Worm (Caenorhabditis elegans) whole organism, L3 larva: ENCODE data around the gene nlp-64.
A peak's percentile ranks its signal among the peaks of the same experiment; 100 is the strongest.
"Not testable (repeated sequence)": the region's sequence is repeated elsewhere in the genome, so short reads cannot be mapped to it uniquely, and the experiment has no call there.

Experiments used
- R02D3.7 ChIP-seq: fragments of 150-350 bp; optimal IDR thresholded peaks from 2 replicates; lab custom pipeline; 2014; ENCODE audit warnings: missing biosample characterization, missing genetic modification characterization
- ZK546.5 ChIP-seq: sonication (generic microtip); optimal IDR thresholded peaks from 2 replicates; lab custom pipeline; 2017; ENCODE audit warnings: missing biosample characterization, missing genetic modification characterization
- ama-1 ChIP-seq: fragments of 150-350 bp; optimal IDR thresholded peaks from 2 replicates; lab custom pipeline; 2018
- ceh-16 ChIP-seq: sonication (generic microtip); optimal IDR thresholded peaks from 2 replicates; lab custom pipeline; 2017; ENCODE audit warnings: missing biosample characterization, missing genetic modification characterization
- ceh-28 ChIP-seq: fragments of 150-350 bp; optimal IDR thresholded peaks from 2 replicates; lab custom pipeline; 2014; ENCODE audit warnings: missing biosample characterization, missing genetic modification reagents, missing genetic modification characterization
- ceh-82 ChIP-seq: fragments of 150-350 bp; optimal IDR thresholded peaks from 2 replicates; lab custom pipeline; 2014; ENCODE audit warnings: missing biosample characterization, missing genetic modification characterization
- ceh-9 ChIP-seq: sonication (generic microtip); optimal IDR thresholded peaks from 2 replicates; lab custom pipeline; 2018; ENCODE audit warnings: missing biosample characterization, missing genetic modification characterization
- egl-27 ChIP-seq: sonication (generic microtip); optimal IDR thresholded peaks from 4 replicates; lab custom pipeline; 2017; ENCODE audit warnings: missing biosample characterization, missing genetic modification reagents, missing genetic modification characterization
- egl-5 ChIP-seq: fragments of 150-350 bp; optimal IDR thresholded peaks from 2 replicates; lab custom pipeline; 2017; ENCODE audit warnings: missing biosample characterization, missing genetic modification reagents, missing genetic modification characterization, inconsistent platforms
- elt-1 ChIP-seq: fragments of 150-350 bp; optimal IDR thresholded peaks from 2 replicates; lab custom pipeline; 2014; ENCODE audit warnings: missing biosample characterization, missing genetic modification characterization
- elt-2 ChIP-seq: sonication (generic microtip); optimal IDR thresholded peaks from 2 replicates; lab custom pipeline; 2016; ENCODE audit warnings: missing genetic modification reagents, mild to moderate bottlenecking, missing genetic modification characterization, missing compliant biosample characterization
- eor-1 ChIP-seq, 2 experiments: fragments of 150-350 bp; optimal IDR thresholded peaks; 2 replicates each; lab custom pipeline; 2014 to 2018; ENCODE audit warnings: missing biosample characterization in 2 of 2, missing genetic modification characterization in 2 of 2
- fkh-10 ChIP-seq: sonication (generic microtip); optimal IDR thresholded peaks from 2 replicates; lab custom pipeline; 2017; ENCODE audit warnings: missing biosample characterization, missing genetic modification reagents, missing genetic modification characterization
- fkh-2 ChIP-seq: fragments of 150-350 bp; optimal IDR thresholded peaks from 2 replicates; lab custom pipeline; 2014; ENCODE audit warnings: missing biosample characterization, missing genetic modification reagents, missing genetic modification characterization
- fos-1 ChIP-seq: fragments of 150-350 bp; optimal IDR thresholded peaks from 2 replicates; lab custom pipeline; 2014; ENCODE audit warnings: missing biosample characterization, missing genetic modification characterization
- hmg-11 ChIP-seq: sonication (generic microtip); optimal IDR thresholded peaks from 2 replicates; lab custom pipeline; 2016; ENCODE audit warnings: missing genetic modification characterization, missing compliant biosample characterization
- jun-1 ChIP-seq: fragments of 150-350 bp; optimal IDR thresholded peaks from 2 replicates; lab custom pipeline; 2014; ENCODE audit warnings: missing biosample characterization, missing genetic modification reagents, missing genetic modification characterization
- lin-15B ChIP-seq: fragments of 150-350 bp; optimal IDR thresholded peaks from 2 replicates; lab custom pipeline; 2014; ENCODE audit warnings: missing biosample characterization, missing genetic modification characterization
- lin-39 ChIP-seq: fragments of 150-350 bp; optimal IDR thresholded peaks from 2 replicates; lab custom pipeline; 2018; ENCODE audit warnings: missing biosample characterization, missing genetic modification reagents, missing genetic modification characterization
- mdl-1 ChIP-seq: fragments of 150-350 bp; optimal IDR thresholded peaks from 2 replicates; lab custom pipeline; 2014; ENCODE audit warnings: missing biosample characterization, missing genetic modification characterization
- mml-1 ChIP-seq: fragments of 150-350 bp; sonication (generic microtip); optimal IDR thresholded peaks from 3 replicates; lab custom pipeline; 2014; ENCODE audit warnings: missing biosample characterization, missing genetic modification characterization
- nfya-1 ChIP-seq: sonication (generic microtip); optimal IDR thresholded peaks from 2 replicates; lab custom pipeline; 2017; ENCODE audit warnings: missing genetic modification characterization, mild to moderate bottlenecking, missing compliant biosample characterization, antibody characterized with exemption, moderate library complexity; ENCODE audit not compliant: insufficient read depth
- nhr-11 ChIP-seq: fragments of 150-350 bp; optimal IDR thresholded peaks from 2 replicates; lab custom pipeline; 2014; ENCODE audit warnings: missing biosample characterization, missing genetic modification characterization
- nhr-12 ChIP-seq: fragments of 150-350 bp; optimal IDR thresholded peaks from 2 replicates; lab custom pipeline; 2014; ENCODE audit warnings: missing biosample characterization, missing genetic modification characterization
- nhr-237 ChIP-seq: fragments of 150-350 bp; optimal IDR thresholded peaks from 2 replicates; lab custom pipeline; 2014; ENCODE audit warnings: missing biosample characterization, missing genetic modification characterization
- nhr-25 ChIP-seq: sonication (generic microtip); optimal IDR thresholded peaks from 2 replicates; lab custom pipeline; 2017; ENCODE audit warnings: missing biosample characterization, missing genetic modification characterization
- nhr-28 ChIP-seq: fragments of 150-350 bp; optimal IDR thresholded peaks from 2 replicates; lab custom pipeline; 2014; ENCODE audit warnings: missing biosample characterization, missing genetic modification characterization
- nhr-67 ChIP-seq: fragments of 150-350 bp; optimal IDR thresholded peaks from 2 replicates; lab custom pipeline; 2014; ENCODE audit warnings: missing biosample characterization, missing genetic modification characterization
- nhr-76 ChIP-seq: fragments of 150-350 bp; sonication (generic microtip); optimal IDR thresholded peaks from 5 replicates; lab custom pipeline; 2014; ENCODE audit warnings: missing biosample characterization, missing genetic modification characterization
- nhr-77 ChIP-seq: fragments of 150-350 bp; optimal IDR thresholded peaks from 2 replicates; lab custom pipeline; 2014; ENCODE audit warnings: missing biosample characterization, missing genetic modification characterization
- pha-4 ChIP-seq: fragments of 150-350 bp; optimal IDR thresholded peaks from 2 replicates; lab custom pipeline; 2014; ENCODE audit warnings: missing biosample characterization, missing genetic modification reagents, missing genetic modification characterization
- pqm-1 ChIP-seq: fragments of 150-350 bp; optimal IDR thresholded peaks from 2 replicates; lab custom pipeline; 2017; ENCODE audit warnings: missing biosample characterization, missing genetic modification characterization, inconsistent platforms
- sea-2 ChIP-seq: fragments of 150-350 bp; sonication (generic microtip); optimal IDR thresholded peaks from 4 replicates; lab custom pipeline; 2014; ENCODE audit warnings: missing biosample characterization, missing genetic modification reagents, missing genetic modification characterization
- skn-1 ChIP-seq: fragments of 150-350 bp; optimal IDR thresholded peaks from 2 replicates; lab custom pipeline; 2014; ENCODE audit warnings: missing biosample characterization, missing genetic modification characterization
- tbx-2 ChIP-seq: sonication (generic microtip); optimal IDR thresholded peaks from 2 replicates; lab custom pipeline; 2016; ENCODE audit warnings: mild to moderate bottlenecking, missing genetic modification characterization, missing compliant biosample characterization
- unc-39 ChIP-seq: sonication (generic microtip); optimal IDR thresholded peaks from 4 replicates; lab custom pipeline; 2017; ENCODE audit warnings: missing biosample characterization, missing genetic modification characterization
- unc-62 ChIP-seq: fragments of 150-350 bp; sonication (generic microtip); optimal IDR thresholded peaks from 4 replicates; lab custom pipeline; 2014; ENCODE audit warnings: missing biosample characterization, missing genetic modification reagents, missing genetic modification characterization
- zag-1 ChIP-seq: fragments of 150-350 bp; optimal IDR thresholded peaks from 2 replicates; lab custom pipeline; 2014; ENCODE audit warnings: missing biosample characterization, missing genetic modification characterization
- ztf-11 ChIP-seq: fragments of 150-350 bp; optimal IDR thresholded peaks from 2 replicates; lab custom pipeline; 2014; ENCODE audit warnings: missing biosample characterization, missing genetic modification characterization
- ztf-4 ChIP-seq: fragments of 150-350 bp; optimal IDR thresholded peaks from 2 replicates; lab custom pipeline; 2014; ENCODE audit warnings: missing biosample characterization, missing genetic modification characterization

Gene nlp-64

DNA sequence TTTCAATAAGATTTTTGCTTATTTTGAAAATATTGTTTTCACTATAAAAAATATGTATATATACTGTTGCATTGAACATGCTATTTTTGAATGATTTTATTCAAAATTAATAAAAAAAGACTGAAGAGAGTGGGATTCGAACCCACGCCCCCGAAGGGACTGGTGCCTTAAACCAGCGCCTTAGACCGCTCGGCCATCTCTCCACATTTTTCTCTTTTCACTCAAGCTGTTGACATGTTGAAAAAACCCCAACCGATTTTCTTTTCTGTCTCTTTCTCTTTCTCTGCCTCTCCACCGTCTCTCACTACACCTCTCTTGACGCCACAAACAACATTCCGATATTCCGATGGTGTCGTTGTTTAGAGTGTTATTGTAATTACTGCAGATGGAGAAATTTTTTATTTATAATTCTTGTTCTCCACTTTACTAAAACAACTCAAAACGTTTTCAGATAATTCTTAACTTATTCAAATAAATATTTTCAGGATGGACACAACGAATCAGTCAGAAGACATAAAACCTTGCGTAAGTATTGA, 42.1 kb upstream of the nlp-64 start, which contains the start of gene sor-3 (continued):
- TF ChIP-seq nhr-237 (tag; lab: Kevin White, UChicago) (no peak), nhr-12 (tag; lab: Kevin White, UChicago) (no peak), ceh-16 (tag; lab: Kevin White, UChicago) (peak; percentile 39), pha-4 (peak; percentile 84), tbx-2 (tag; lab: Kevin White, UChicago) (peak; percentile 70), fos-1 (no peak), hmg-11 (tag; lab: Kevin White, UChicago) (peak; percentile 98), nhr-67 (tag; lab: Kevin White, UChicago) (no peak), fkh-10 (peak; percentile 74), unc-62 (GFP tag; lab: Kevin White, UChicago) (peak; percentile 26)
- TF ChIP-seq, all 47 proteins: peak for 25

DNA sequence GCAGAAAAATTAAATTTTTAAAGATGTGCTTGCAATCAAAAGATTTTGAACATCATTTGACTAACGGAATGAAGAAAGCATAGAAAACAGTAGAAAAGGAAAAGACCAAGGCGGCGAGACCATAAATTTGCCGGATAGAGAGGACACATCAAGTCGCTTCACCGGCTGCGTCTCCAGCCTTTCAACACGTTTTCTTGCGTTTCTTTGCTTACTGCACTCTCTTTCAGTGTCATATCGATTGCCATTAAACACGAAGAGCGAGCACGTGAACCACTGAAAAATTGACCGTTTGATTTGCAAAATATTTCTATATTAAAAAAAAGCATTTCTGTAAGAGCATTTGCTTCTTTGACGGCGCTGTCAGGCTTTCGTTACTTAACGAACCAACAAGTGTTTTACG, 37.0 kb upstream of the nlp-64 start:
- TF ChIP-seq nfya-1 (tag; lab: Kevin White, UChicago) (peak; percentile 53), elt-2 (peak; percentile 12), fkh-2 (no peak), egl-27 (tag; lab: Kevin White, UChicago) (no peak), ceh-82 (no peak), nhr-76 (no peak), eor-1 (tag; optimal IDR thresholded peaks at IDR 0.05; lab: Kevin White, UChicago) (no peak), ceh-9 (no peak), ztf-11 (no peak), unc-39 (tag; lab: Kevin White, UChicago) (no peak), nhr-237 (tag; lab: Kevin White, UChicago) (no peak), nhr-12 (tag; lab: Kevin White, UChicago) (no peak), elt-1 (no peak), mdl-1 (tag; lab: Kevin White, UChicago) (no peak), lin-39 (tag; lab: Kevin White, UChicago) (peak; percentile 57), R02D3.7 (tag; lab: Kevin White, UChicago) (no peak), fkh-10 (no peak), lin-15B (tag; lab: Kevin White, UChicago) (no peak), tbx-2 (tag; lab: Kevin White, UChicago) (no peak), hmg-11 (tag; lab: Kevin White, UChicago) (peak; percentile 40), unc-62 (GFP tag; lab: Kevin White, UChicago) (no peak), nhr-11 (tag; lab: Kevin White, UChicago) (no peak), skn-1 (no peak), nhr-77 (no peak), ztf-4 (tag; lab: Kevin White, UChicago) (no peak), pha-4 (peak; percentile 14), ZK546.5 (no peak), jun-1 (tag; lab: Kevin White, UChicago) (no peak), ceh-16 (tag; lab: Kevin White, UChicago) (no peak), nhr-28 (no peak), egl-5 (tag; lab: Kevin White, UChicago) (peak; percentile 66), zag-1 (tag; lab: Kevin White, UChicago) (no peak), ceh-28 (tag; lab: Kevin White, UChicago) (peak; percentile 52), mml-1 (tag; lab: Kevin White, UChicago) (no peak), sea-2 (no peak), nhr-25 (tag; lab: Kevin White, UChicago) (no peak)

DNA sequence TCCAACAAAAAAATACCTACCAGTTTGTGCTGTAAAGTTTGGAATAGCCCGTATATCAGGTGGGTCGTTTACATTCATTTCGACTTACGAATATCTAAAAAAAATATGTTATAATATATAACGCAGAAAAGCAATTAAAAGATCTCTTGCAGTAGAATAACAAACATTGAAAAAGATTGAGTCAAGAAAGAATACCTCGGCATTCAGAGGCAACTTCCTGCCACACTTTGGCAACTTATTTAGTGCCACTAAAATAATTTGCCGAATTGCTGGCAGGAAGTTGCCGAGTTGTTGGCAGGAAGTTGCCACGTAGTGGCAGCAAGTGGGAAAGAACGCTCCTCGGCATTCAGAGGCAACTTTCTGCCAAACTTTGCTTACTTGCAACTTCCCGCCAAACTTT, 36.0 kb upstream of the nlp-64 start, which contains the start of gene C04E7.3:
Gene C04E7.3 (minus strand): TSS at position 101 of the 400 bp plus-strand sequence.
- TF ChIP-seq ZK546.5; ama-1 (lab: Kevin White, UChicago); ztf-4 (tag; lab: Kevin White, UChicago): not testable (repeated sequence)

DNA sequence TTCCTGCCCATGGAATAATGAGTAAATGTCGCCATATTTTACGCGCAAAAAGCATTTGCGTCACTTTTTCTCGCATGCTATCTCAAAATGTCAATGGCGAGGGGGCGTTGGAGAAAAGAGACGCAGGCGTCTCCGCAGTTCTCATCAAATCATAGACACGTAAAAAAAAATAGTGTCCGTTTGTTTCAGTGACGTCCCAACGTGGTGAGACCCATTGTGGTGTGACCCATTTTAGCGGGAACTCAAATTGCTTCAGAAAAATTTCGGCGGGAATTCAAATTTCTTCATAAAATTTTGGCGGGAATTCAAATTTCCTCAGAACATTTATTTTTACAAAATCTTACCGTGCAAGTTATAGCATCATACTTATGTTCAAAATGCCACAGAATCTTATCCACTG, 32.7 kb upstream of the nlp-64 start:
- no peak for TF ChIP-seq nhr-28
- TF ChIP-seq elt-2, result peak; percentile 37
- peak; percentile 7 for TF ChIP-seq pqm-1 (tag; lab: Kevin White, UChicago)
